Worm (Caenorhabditis elegans): ENCODE measurements around the gene C49G7.13.

ce11 chrV:4034303-4034702 lies 1.6 kb upstream of the C49G7.13 start, which contains the start of gene C49G7.7:
- TF ChIP-seq ceh-32 (tag; optimal IDR thresholded peaks at IDR 0.05; ENCODE audit: poor library complexity), result no peak
- TF ChIP-seq ZK337.2 (GFP tag; IDR thresholded peaks at IDR 0.05), result no peak
- no peak for TF ChIP-seq T26A8.4 (GFP tag; IDR thresholded peaks at IDR 0.05)
- TF ChIP-seq fkh-10 (GFP tag; optimal IDR thresholded peaks at IDR 0.05), result no peak
- no peak for TF ChIP-seq lin-1 (GFP tag; IDR thresholded peaks at IDR 0.05)
- no peak for TF ChIP-seq pha-4 (GFP tag; IDR thresholded peaks at IDR 0.05)
- no peak for TF ChIP-seq pha-4 (tag; optimal IDR thresholded peaks at IDR 0.05)
- TF ChIP-seq zag-1 (tag; optimal IDR thresholded peaks at IDR 0.05), result no peak
- TF ChIP-seq fos-1 (tag; optimal IDR thresholded peaks at IDR 0.05), result no peak
- TF ChIP-seq ZK546.5 (tag; optimal IDR thresholded peaks at IDR 0.05), result no peak
- TF ChIP-seq nhr-28 (tag; optimal IDR thresholded peaks at IDR 0.05), result no peak
- TF ChIP-seq mep-1 (tag; optimal IDR thresholded peaks at IDR 0.05), result no peak
